Worm (Caenorhabditis elegans): ENCODE measurements around the gene B0507.9.

B0507.9 gene

ce11 chrV:8785526-8785925 lies 19.7 kb upstream of the B0507.9 start (continued):
- TF ChIP-seq tlf-1 (GFP tag; optimal IDR thresholded peaks at IDR 0.05) (no peak), F22D6.2 (tag; optimal IDR thresholded peaks at IDR 0.05) (no peak)

ce11 chrV:8784485-8784884 lies 18.6 kb upstream of the B0507.9 start:
- peak; percentile 73 for TF ChIP-seq zfh-2 (GFP tag; conservative IDR thresholded peaks at IDR 0.05)
- TF ChIP-seq F23B12.7 (tag; optimal IDR thresholded peaks at IDR 0.05; ENCODE audit: insufficient read depth): no peak
- peak; percentile 11 for TF ChIP-seq nhr-80 (tag; optimal IDR thresholded peaks at IDR 0.05)

ce11 chrV:8782112-8782511 lies 16.3 kb upstream of the B0507.9 start:
- no peak for TF ChIP-seq mcd-1 (GFP tag; IDR thresholded peaks at IDR 0.05)
- TF ChIP-seq madf-10 (tag; optimal IDR thresholded peaks at IDR 0.05): no peak
- no peak for TF ChIP-seq repo-1 (tag; optimal IDR thresholded peaks at IDR 0.05)
- no peak for TF ChIP-seq attf-3 (GFP tag; conservative IDR thresholded peaks at IDR 0.05)
- no peak for TF ChIP-seq ama-1 (optimal IDR thresholded peaks at IDR 0.05)
- TF ChIP-seq ama-1 (GFP tag; optimal IDR thresholded peaks at IDR 0.05): no peak
- TF ChIP-seq ceh-27 (GFP tag; optimal IDR thresholded peaks at IDR 0.05): peak; percentile 8
- TF ChIP-seq F39B2.1 (GFP tag; IDR thresholded peaks at IDR 0.05): no peak

ce11 chrV:8781164-8781563 lies 15.3 kb upstream of the B0507.9 start:
- no peak for TF ChIP-seq egl-18 (GFP tag; IDR thresholded peaks at IDR 0.05)
- TF ChIP-seq nhr-80 (tag; optimal IDR thresholded peaks at IDR 0.05): peak; percentile 33
- TF ChIP-seq let-607 (tag; optimal IDR thresholded peaks at IDR 0.05): no peak
- no peak for TF ChIP-seq F33H1.4 (GFP tag; IDR thresholded peaks at IDR 0.05)

ce11 chrV:8776270-8776669 lies 10.4 kb upstream of the B0507.9 start, which contains the start of gene B0507.1:
Gene B0507.1 (plus strand): TSS chrV:8776570.
- TF ChIP-seq die-1 (tag; optimal IDR thresholded peaks at IDR 0.05) (no peak), Y95B8A.8 (GFP tag; IDR thresholded peaks at IDR 0.05) (no peak), attf-6 (GFP tag; IDR thresholded peaks at IDR 0.05) (no peak), ceh-100 (GFP tag; IDR thresholded peaks at IDR 0.05) (no peak), mxl-1 (tag; optimal IDR thresholded peaks at IDR 0.05) (no peak), madf-8 (GFP tag; conservative IDR thresholded peaks at IDR 0.05) (no peak), F52B5.7 (tag; optimal IDR thresholded peaks at IDR 0.05) (no peak), rpc-1 (optimal IDR thresholded peaks at IDR 0.05) (no peak), rpc-1 (tag; optimal IDR thresholded peaks at IDR 0.05) (no peak), ztf-26 (tag; optimal IDR thresholded peaks at IDR 0.05) (no peak)

ce11 chrV:8773826-8774382 lies 8.1 kb upstream of the B0507.9 start, which contains the start of gene B0507.2:
Gene B0507.2 (plus strand): TSS chrV:8774332.
- TF ChIP-seq ceh-91 (GFP tag; IDR thresholded peaks at IDR 0.05): no peak
- TF ChIP-seq F22D6.2 (tag; optimal IDR thresholded peaks at IDR 0.05): no peak
- peak; percentile 36 for TF ChIP-seq nhr-80 (tag; optimal IDR thresholded peaks at IDR 0.05)
- TF ChIP-seq F52B5.7 (tag; optimal IDR thresholded peaks at IDR 0.05): no peak
- peak; percentile 53 for TF ChIP-seq ceh-27 (GFP tag; optimal IDR thresholded peaks at IDR 0.05)
- no peak for TF ChIP-seq lsl-1 (GFP tag; optimal IDR thresholded peaks at IDR 0.05)
- no peak for TF ChIP-seq cebp-1 (GFP tag; IDR thresholded peaks at IDR 0.05)
- TF ChIP-seq cebp-1 (tag; optimal IDR thresholded peaks at IDR 0.05): peak; percentile 76
- TF ChIP-seq nhr-90 (tag; optimal IDR thresholded peaks at IDR 0.05): no peak
